Fruit fly (Drosophila melanogaster) whole organism, prepupa: ENCODE results near the gene HDAC4.

Source experiments
- CG10631 ChIP-seq: fragments of 200-800 bp; sonication (Bioruptor generic); optimal IDR thresholded peaks from 2 replicates; lab custom pipeline; 2016; ENCODE audit warnings: missing biosample characterization, missing genetic modification characterization
- CG10669 ChIP-seq: fragments of 200-800 bp; sonication (Bioruptor generic); optimal IDR thresholded peaks from 3 replicates; lab custom pipeline; 2018; ENCODE audit warnings: missing biosample characterization, mild to moderate bottlenecking, missing genetic modification characterization, moderate library complexity
- CG11294 ChIP-seq: fragments of 200-800 bp; sonication (Bioruptor generic); IDR thresholded peaks from 2 replicates; pipeline ENCODE4 v1.3.6; 2022; ENCODE audit warnings: missing biosample characterization, missing genetic modification characterization
- CG11762 ChIP-seq: fragments of 200-800 bp; sonication (Bioruptor generic); optimal IDR thresholded peaks from 3 replicates; lab custom pipeline; 2016; ENCODE audit warnings: missing biosample characterization, missing genetic modification characterization; ENCODE audit not compliant: insufficient read depth
- CG11902 ChIP-seq: fragments of 200-800 bp; sonication (Bioruptor generic); optimal IDR thresholded peaks from 3 replicates; lab custom pipeline; 2016; ENCODE audit warnings: missing biosample characterization, missing genetic modification characterization
- CG15336 ChIP-seq: fragments of 200-800 bp; sonication (Bioruptor generic); IDR thresholded peaks from 2 replicates; pipeline ENCODE4 v1.3.6; 2022; ENCODE audit warnings: missing biosample characterization, missing genetic modification characterization
- CG1621 ChIP-seq: fragments of 200-800 bp; sonication (Bioruptor generic); optimal IDR thresholded peaks from 3 replicates; lab custom pipeline; 2018; ENCODE audit warnings: missing biosample characterization, mild to moderate bottlenecking, missing genetic modification characterization
- CG3032 ChIP-seq: fragments of 200-800 bp; optimal IDR thresholded peaks from 2 replicates; lab custom pipeline; 2019; ENCODE audit warnings: missing biosample characterization, mild to moderate bottlenecking, missing genetic modification characterization, moderate library complexity
- CG31627 ChIP-seq: fragments of 200-800 bp; sonication (Bioruptor generic); optimal IDR thresholded peaks from 3 replicates; lab custom pipeline; 2016; ENCODE audit warnings: missing biosample characterization, missing genetic modification characterization
- CG32006 ChIP-seq: fragments of 200-800 bp; sonication (Bioruptor generic); optimal IDR thresholded peaks from 3 replicates; lab custom pipeline; 2017; ENCODE audit warnings: missing biosample characterization, mild to moderate bottlenecking, missing genetic modification characterization
- CG34406 ChIP-seq: fragments of 200-800 bp; sonication (Bioruptor generic); optimal IDR thresholded peaks from 3 replicates; lab custom pipeline; 2016; ENCODE audit warnings: missing biosample characterization, missing genetic modification characterization
- CG4318 ChIP-seq: fragments of 200-800 bp; sonication (Bioruptor generic); optimal IDR thresholded peaks from 3 replicates; lab custom pipeline; 2017; ENCODE audit warnings: missing biosample characterization, mild to moderate bottlenecking, missing genetic modification characterization
- CG6163 ChIP-seq: fragments of 200-800 bp; sonication (Bioruptor generic); IDR thresholded peaks from 3 replicates; pipeline ENCODE4 v1.3.6; 2022; ENCODE audit warnings: missing biosample characterization, missing genetic modification characterization
- CG6276 ChIP-seq: fragments of 200-800 bp; sonication (Bioruptor generic); optimal IDR thresholded peaks from 2 replicates; lab custom pipeline; 2017; ENCODE audit warnings: missing biosample characterization, mild to moderate bottlenecking, missing genetic modification characterization
- CG8119 ChIP-seq: fragments of 200-800 bp; sonication (Bioruptor generic); IDR thresholded peaks from 3 replicates; pipeline ENCODE4 v1.3.6; 2022; ENCODE audit warnings: missing biosample characterization, missing genetic modification characterization
- CG9139 ChIP-seq: fragments of 200-800 bp; sonication (Bioruptor generic); optimal IDR thresholded peaks from 3 replicates; lab custom pipeline; 2017; ENCODE audit warnings: missing biosample characterization, mild to moderate bottlenecking, missing genetic modification characterization
- Eip78C ChIP-seq: fragments of 200-800 bp; sonication (Bioruptor generic); peaks from one replicate; lab custom pipeline; 2016; ENCODE audit warnings: missing biosample characterization, missing genetic modification characterization
- Eip93F ChIP-seq: fragments of 200-800 bp; sonication (Bioruptor generic); optimal IDR thresholded peaks from 2 replicates; lab custom pipeline; 2016; ENCODE audit warnings: missing biosample characterization, mild to moderate bottlenecking, missing genetic modification characterization
- Ets21C ChIP-seq: fragments of 200-800 bp; sonication (Bioruptor generic); optimal IDR thresholded peaks from 3 replicates; lab custom pipeline; 2016; ENCODE audit warnings: missing biosample characterization, missing genetic modification characterization
- Ets96B ChIP-seq: fragments of 200-800 bp; optimal IDR thresholded peaks from 2 replicates; lab custom pipeline; 2019; ENCODE audit warnings: missing biosample characterization, mild to moderate bottlenecking, missing genetic modification characterization, moderate library complexity
- Gug ChIP-seq: fragments of 200-800 bp; sonication (Bioruptor generic); IDR thresholded peaks from 2 replicates; pipeline ENCODE4 v1.3.6; 2022; ENCODE audit warnings: missing biosample characterization, missing genetic modification characterization
- Hr38 ChIP-seq: sonication (Bioruptor generic); optimal IDR thresholded peaks from 2 replicates; lab custom pipeline; 2016; ENCODE audit warnings: missing biosample characterization, missing genetic modification characterization
- Hr4 ChIP-seq: fragments of 200-800 bp; sonication (Bioruptor generic); optimal IDR thresholded peaks from 3 replicates; lab custom pipeline; 2016; ENCODE audit warnings: missing biosample characterization, missing genetic modification characterization
- Lpt ChIP-seq: fragments of 200-800 bp; sonication (Bioruptor generic); optimal IDR thresholded peaks from 3 replicates; lab custom pipeline; 2016; ENCODE audit warnings: missing biosample characterization, missing genetic modification characterization
- Met ChIP-seq: fragments of 200-800 bp; sonication (Bioruptor generic); optimal IDR thresholded peaks from 3 replicates; lab custom pipeline; 2016; ENCODE audit warnings: missing biosample characterization, missing genetic modification characterization
- OdsH ChIP-seq: fragments of 200-800 bp; sonication (Bioruptor generic); optimal IDR thresholded peaks from 3 replicates; lab custom pipeline; 2016; ENCODE audit warnings: missing biosample characterization, missing genetic modification characterization
- Smox ChIP-seq: fragments of 200-800 bp; sonication (Bioruptor generic); optimal IDR thresholded peaks from 3 replicates; lab custom pipeline; 2016; ENCODE audit warnings: missing biosample characterization, missing genetic modification characterization
- Sox102F ChIP-seq: fragments of 200-800 bp; sonication (Bioruptor generic); optimal IDR thresholded peaks from 2 replicates; lab custom pipeline; 2016; ENCODE audit warnings: missing biosample characterization, mild to moderate bottlenecking, missing genetic modification characterization
- Sox14 ChIP-seq: fragments of 200-800 bp; sonication (Bioruptor generic); optimal IDR thresholded peaks from 3 replicates; lab custom pipeline; 2016; ENCODE audit warnings: missing biosample characterization, missing genetic modification characterization
- achi ChIP-seq: fragments of 200-800 bp; sonication (Bioruptor generic); optimal IDR thresholded peaks from 3 replicates; lab custom pipeline; 2016; ENCODE audit warnings: missing biosample characterization, missing genetic modification characterization
- acj6 ChIP-seq: fragments of 200-800 bp; sonication (Bioruptor generic); optimal IDR thresholded peaks from 3 replicates; lab custom pipeline; 2016; ENCODE audit warnings: missing biosample characterization, missing genetic modification characterization
- cyc ChIP-seq: fragments of 200-800 bp; sonication (Bioruptor generic); optimal IDR thresholded peaks from 3 replicates; lab custom pipeline; 2016; ENCODE audit warnings: missing biosample characterization, missing genetic modification characterization
- dac ChIP-seq: fragments of 200-800 bp; sonication (Bioruptor generic); optimal IDR thresholded peaks from 2 replicates; lab custom pipeline; 2017; ENCODE audit warnings: missing biosample characterization, mild to moderate bottlenecking, missing genetic modification characterization
- dsx ChIP-seq: fragments of 200-800 bp; optimal IDR thresholded peaks from 3 replicates; lab custom pipeline; 2019; ENCODE audit warnings: missing biosample characterization, mild to moderate bottlenecking, missing genetic modification characterization, moderate library complexity; ENCODE audit not compliant: poor library complexity, severe bottlenecking
- eg ChIP-seq: fragments of 200-800 bp; sonication (Bioruptor generic); IDR thresholded peaks from 3 replicates; pipeline ENCODE4 v1.3.6; 2022; ENCODE audit warnings: missing biosample characterization, missing genetic modification characterization
- esn ChIP-seq: fragments of 200-800 bp; sonication (Bioruptor generic); optimal IDR thresholded peaks from 2 replicates; lab custom pipeline; 2016; ENCODE audit warnings: missing biosample characterization, mild to moderate bottlenecking, missing genetic modification characterization, moderate library complexity
- fd59A ChIP-seq: fragments of 200-800 bp; sonication (Bioruptor generic); optimal IDR thresholded peaks from 2 replicates; lab custom pipeline; 2017; ENCODE audit warnings: missing biosample characterization, mild to moderate bottlenecking, missing genetic modification characterization, missing genetic modification reagents
- fd85E ChIP-seq: fragments of 200-800 bp; sonication (Bioruptor generic); optimal IDR thresholded peaks from 3 replicates; lab custom pipeline; 2016; ENCODE audit warnings: missing biosample characterization, missing genetic modification characterization
- net ChIP-seq: fragments of 200-800 bp; sonication (Bioruptor generic); optimal IDR thresholded peaks from 3 replicates; lab custom pipeline; 2016; ENCODE audit warnings: missing biosample characterization, missing genetic modification characterization
- pdm3 ChIP-seq: fragments of 200-800 bp; sonication (Bioruptor generic); optimal IDR thresholded peaks from 3 replicates; lab custom pipeline; 2016; ENCODE audit warnings: missing biosample characterization, missing genetic modification characterization
- salr ChIP-seq, 2 experiments: fragments of 200-800 bp; sonication (Bioruptor generic); optimal IDR thresholded peaks; 3 replicates each; lab custom pipeline; 2016 to 2018; ENCODE audit warnings: missing biosample characterization in 2 of 2, missing genetic modification characterization in 2 of 2, mild to moderate bottlenecking in 1 of 2
- ss ChIP-seq, 2 experiments: fragments of 200-800 bp; sonication (Bioruptor generic); optimal IDR thresholded peaks; 2 replicates in 1 of 2; 3 replicates in 1 of 2; lab custom pipeline; 2017 to 2018; ENCODE audit warnings: mild to moderate bottlenecking in 2 of 2, missing biosample characterization in 2 of 2, missing genetic modification characterization in 2 of 2, moderate library complexity in 1 of 2
- topi ChIP-seq: fragments of 200-800 bp; sonication (Bioruptor generic); optimal IDR thresholded peaks from 3 replicates; lab custom pipeline; 2016; ENCODE audit warnings: missing biosample characterization, missing genetic modification characterization
- vri ChIP-seq: fragments of 200-800 bp; sonication (Bioruptor generic); optimal IDR thresholded peaks from 3 replicates; lab custom pipeline; 2016; ENCODE audit warnings: missing biosample characterization, mild to moderate bottlenecking, missing genetic modification characterization

The HDAC4 gene

DNA sequence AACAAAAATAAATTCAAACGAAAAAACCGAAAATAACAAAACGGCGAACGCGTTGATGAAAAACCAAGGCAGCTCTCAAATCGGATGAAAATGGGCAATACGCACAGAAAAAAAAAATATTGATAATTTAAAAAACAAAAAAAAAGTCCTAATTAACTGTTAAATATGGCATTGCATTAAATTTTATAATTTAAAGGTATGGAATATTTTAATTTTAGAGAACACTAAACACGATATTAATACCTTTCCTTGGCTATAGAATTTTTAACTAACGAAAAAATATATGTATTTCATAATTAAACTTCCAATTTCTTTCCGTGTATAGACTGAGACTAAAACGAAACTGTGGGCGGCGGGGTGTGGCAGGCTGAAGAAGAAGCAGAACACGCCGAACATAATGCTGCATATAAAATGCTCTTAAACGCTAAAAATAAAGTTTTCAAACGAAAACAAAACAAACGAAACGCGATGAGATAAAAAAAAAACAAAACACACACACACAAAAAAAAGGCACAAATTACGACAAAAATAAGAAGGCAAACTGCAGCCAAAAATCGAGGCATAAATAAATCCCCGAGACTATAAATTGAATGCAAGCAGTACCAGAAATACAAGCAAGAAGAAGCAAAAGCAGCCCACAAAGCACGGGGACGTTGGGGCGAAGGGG, 10.9 kb downstream of the HDAC4 start (continued):
- TF ChIP-seq Lpt (GFP tag; lab: Kevin White, UChicago) (no peak), CG3032 (peak; percentile 40), Sox102F (GFP tag; lab: Kevin White, UChicago) (no peak), cyc (peak; percentile 24), CG6163 (GFP tag; lab: Robert Waterston, UW) (peak; percentile 58; the same call in 1 of the 3 replicates), CG11294 (GFP tag; lab: Robert Waterston, UW) (peak; percentile 19; the same call in 1 of the 2 replicates), Smox (GFP tag; lab: Kevin White, UChicago) (no peak), Sox14 (no peak), salr (GFP tag; optimal IDR thresholded peaks at IDR 0.05; lab: Kevin White, UChicago) (peak in 1 of 2 experiments; percentile 59), Hr38 (no peak), OdsH (GFP tag; lab: Kevin White, UChicago) (peak; percentile 34), acj6 (peak; percentile 39), topi (GFP tag; lab: Kevin White, UChicago) (peak; percentile 27), CG32006 (GFP tag; lab: Kevin White, UChicago) (peak; percentile 67), Ets96B (tag; lab: Kevin White, UChicago) (peak; percentile 40)
- TF ChIP-seq, all 60 proteins: peak for 24

DNA sequence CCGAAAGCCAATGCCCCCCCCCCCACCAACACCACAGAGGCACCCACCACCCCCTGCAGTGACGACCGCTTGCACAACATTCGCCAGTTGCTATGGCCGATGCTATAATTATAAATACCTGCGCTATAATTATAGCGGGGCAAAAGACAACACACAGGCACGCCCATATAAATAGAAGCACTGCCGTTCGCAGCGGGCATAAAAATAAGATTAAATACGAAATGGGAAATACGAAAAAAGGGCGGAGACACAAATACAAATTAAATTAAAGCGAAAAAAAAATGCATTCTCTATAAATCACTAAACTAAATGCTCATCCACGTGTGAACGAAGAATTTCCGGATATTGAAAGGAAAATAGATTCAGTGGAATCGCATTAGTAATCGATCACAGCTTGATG, 12.0 kb downstream of the HDAC4 start:
- no peak for TF ChIP-seq CG6276
- peak; percentile 26; the same call in 1 of the 3 replicates for TF ChIP-seq eg (GFP tag; lab: Robert Waterston, UW)
- peak; percentile 48 for TF ChIP-seq Eip78C (GFP tag; lab: Kevin White, UChicago)
- no peak for TF ChIP-seq CG31627 (GFP tag; lab: Kevin White, UChicago)
- TF ChIP-seq acj6, result peak; percentile 14
- TF ChIP-seq Hr4 (GFP tag; lab: Kevin White, UChicago), result peak; percentile 28
- no peak for TF ChIP-seq Met (GFP tag; lab: Kevin White, UChicago)
- no peak for TF ChIP-seq pdm3 (GFP tag; lab: Kevin White, UChicago)
- TF ChIP-seq CG10669 (GFP tag; lab: Kevin White, UChicago), result peak; percentile 8

DNA sequence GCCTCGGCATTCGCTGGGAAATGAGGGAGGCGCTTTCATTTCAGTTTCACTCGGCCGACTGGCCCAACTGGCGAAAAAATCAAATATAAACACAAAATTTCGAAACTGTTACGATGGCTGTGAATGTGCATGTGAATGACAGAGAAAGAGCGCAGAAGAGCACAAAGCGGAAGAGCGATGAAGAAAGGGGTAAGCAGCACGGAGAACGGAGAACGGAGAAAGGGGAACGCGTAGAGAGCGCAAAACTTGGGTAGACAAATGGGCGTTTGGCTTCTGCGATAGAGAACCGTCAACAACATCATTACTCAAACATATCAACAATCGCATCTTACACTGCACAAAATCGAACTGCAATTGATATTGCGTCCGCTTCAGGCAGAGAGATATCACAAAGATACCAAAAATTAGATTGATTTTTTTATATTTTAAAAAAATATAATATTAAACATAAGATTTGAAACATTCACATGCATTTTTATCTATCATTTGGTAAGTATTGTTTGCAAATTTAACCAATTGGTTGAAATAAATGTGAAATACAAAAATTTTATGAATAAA, 12.7 kb downstream of the HDAC4 start:
- TF ChIP-seq CG6163 (GFP tag; lab: Robert Waterston, UW) (peak; percentile 55; the same call in 2 of the 3 replicates), CG1621 (tag; lab: Kevin White, UChicago) (no peak), net (GFP tag; lab: Kevin White, UChicago) (no peak), Sox102F (GFP tag; lab: Kevin White, UChicago) (no peak), CG11294 (GFP tag; lab: Robert Waterston, UW) (0 out of 2 replicates have a peak, but pooled peaks have one; percentile 6), Lpt (GFP tag; lab: Kevin White, UChicago) (peak; percentile 11), CG4318 (GFP tag; lab: Kevin White, UChicago) (peak; percentile 21), CG6276 (peak; percentile 4), Gug (GFP tag; lab: Robert Waterston, UW) (peak; percentile 46), Eip93F (peak; percentile 4), Met (GFP tag; lab: Kevin White, UChicago) (no peak), dac (GFP tag; lab: Kevin White, UChicago) (no peak), CG11902 (no peak), Smox (GFP tag; lab: Kevin White, UChicago) (no peak), achi (GFP tag; lab: Kevin White, UChicago) (peak; percentile 16), CG32006 (GFP tag; lab: Kevin White, UChicago) (peak; percentile 63), CG3032 (no peak), fd85E (GFP tag; lab: Kevin White, UChicago) (no peak), CG15336 (GFP tag; lab: Robert Waterston, UW) (peak; percentile 36), ss (GFP tag; optimal IDR thresholded peaks at IDR 0.05; lab: Kevin White, UChicago) (no peak), Ets21C (GFP tag; lab: Kevin White, UChicago) (no peak), pdm3 (GFP tag; lab: Kevin White, UChicago) (no peak), CG9139 (GFP tag; lab: Kevin White, UChicago) (no peak), CG10669 (GFP tag; lab: Kevin White, UChicago) (no peak), CG10631 (GFP tag; lab: Kevin White, UChicago) (no peak), CG8119 (GFP tag; lab: Robert Waterston, UW) (peak; percentile 20; the same call in 1 of the 3 replicates), Eip78C (GFP tag; lab: Kevin White, UChicago) (peak; percentile 33), Ets96B (tag; lab: Kevin White, UChicago) (no peak), CG34406 (GFP tag; lab: Kevin White, UChicago) (no peak), vri (no peak), dsx (GFP tag; lab: Kevin White, UChicago) (no peak), fd59A (GFP tag; lab: Kevin White, UChicago) (no peak), esn (no peak), Hr38 (no peak), CG11762 (GFP tag; lab: Kevin White, UChicago) (no peak)
